Worm (Caenorhabditis elegans) whole organism, L4 larva: ENCODE results near the gene rhy-1.

Source experiments
- R02D3.7 ChIP-seq: fragments of 150-350 bp; sonication (generic microtip); optimal IDR thresholded peaks from 3 replicates; lab custom pipeline; 2014; ENCODE audit warnings: missing biosample characterization, missing genetic modification characterization
- ZK546.5 ChIP-seq, 2 experiments: sonication (generic microtip); optimal IDR thresholded peaks; 2 replicates each; lab custom pipeline; 2017; ENCODE audit warnings: missing biosample characterization in 2 of 2, missing genetic modification characterization in 2 of 2
- aha-1 ChIP-seq: fragments of 150-350 bp; peaks from one replicate; lab custom pipeline; 2014; ENCODE audit warnings: missing biosample characterization, missing genetic modification characterization
- ama-1 ChIP-seq: fragments of 150-350 bp; optimal IDR thresholded peaks from 2 replicates; lab custom pipeline; 2014; ENCODE audit warnings: inconsistent platforms, mixed read lengths
- arid-1 ChIP-seq: fragments of 200-800 bp; sonication (Bioruptor generic); conservative IDR thresholded peaks from 2 replicates; pipeline ENCODE4 v1.3.6; 2022; ENCODE audit warnings: missing genetic modification reagents, missing genetic modification characterization, missing compliant biosample characterization
- attf-4 ChIP-seq: sonication (generic microtip); optimal IDR thresholded peaks from 3 replicates; lab custom pipeline; 2017; ENCODE audit warnings: missing biosample characterization, missing genetic modification characterization
- ceh-20 ChIP-seq: fragments of 200-800 bp; sonication (Bioruptor generic); IDR thresholded peaks from 2 replicates; pipeline ENCODE4 v1.3.6; 2022; ENCODE audit warnings: missing genetic modification reagents, missing genetic modification characterization, missing compliant biosample characterization
- ceh-28 ChIP-seq: fragments of 150-350 bp; optimal IDR thresholded peaks from 2 replicates; lab custom pipeline; 2014; ENCODE audit warnings: missing biosample characterization, missing genetic modification reagents, missing genetic modification characterization
- ceh-82 ChIP-seq: sonication (generic microtip); optimal IDR thresholded peaks from 2 replicates; lab custom pipeline; 2017; ENCODE audit warnings: missing biosample characterization, missing genetic modification characterization
- ctbp-1 ChIP-seq: fragments of 200-800 bp; sonication (Bioruptor generic); IDR thresholded peaks from 2 replicates; pipeline ENCODE4 v1.3.6; 2022; ENCODE audit warnings: missing genetic modification reagents, missing genetic modification characterization, missing compliant biosample characterization
- daf-12 ChIP-seq: fragments of 150-350 bp; optimal IDR thresholded peaks from 2 replicates; lab custom pipeline; 2014; ENCODE audit warnings: missing biosample characterization, missing genetic modification reagents, missing genetic modification characterization
- dmd-6 ChIP-seq: fragments of 200-800 bp; sonication (Bioruptor generic); IDR thresholded peaks from 2 replicates; pipeline ENCODE4 v1.3.6; 2022; ENCODE audit warnings: missing genetic modification reagents, missing genetic modification characterization, missing compliant biosample characterization
- dmd-8 ChIP-seq: fragments of 200-800 bp; sonication (Bioruptor generic); IDR thresholded peaks from 2 replicates; pipeline ENCODE4 v1.3.6; 2022; ENCODE audit warnings: missing genetic modification characterization, missing compliant biosample characterization
- dmd-9 ChIP-seq: fragments of 200-800 bp; sonication (Bioruptor generic); IDR thresholded peaks from 2 replicates; pipeline ENCODE4 v1.3.6; 2022; ENCODE audit warnings: missing genetic modification reagents, missing genetic modification characterization, missing compliant biosample characterization
- dpl-1 ChIP-seq: fragments of 150-350 bp; optimal IDR thresholded peaks from 2 replicates; lab custom pipeline; 2014; ENCODE audit warnings: missing biosample characterization, missing genetic modification reagents, missing genetic modification characterization
- dve-1 ChIP-seq: sonication (generic microtip); optimal IDR thresholded peaks from 2 replicates; lab custom pipeline; 2017; ENCODE audit warnings: antibody characterized with exemption, mild to moderate bottlenecking, missing genetic modification characterization, missing compliant biosample characterization; ENCODE audit not compliant: insufficient read depth
- fkh-10 ChIP-seq: fragments of 150-350 bp; optimal IDR thresholded peaks from 2 replicates; lab custom pipeline; 2014; ENCODE audit warnings: missing biosample characterization, missing genetic modification reagents, missing genetic modification characterization
- gei-8 ChIP-seq: fragments of 200-800 bp; sonication (Bioruptor generic); optimal IDR thresholded peaks from 2 replicates; lab custom pipeline; 2018; ENCODE audit warnings: mild to moderate bottlenecking, missing genetic modification characterization, missing compliant biosample characterization
- hif-1 ChIP-seq, 2 experiments: sonication (generic microtip); optimal IDR thresholded peaks; 2 replicates each; lab custom pipeline; 2016 to 2017; ENCODE audit warnings: missing compliant biosample characterization in 2 of 2, missing genetic modification characterization in 2 of 2, missing genetic modification reagents in 2 of 2, missing genotype in 2 of 2, mild to moderate bottlenecking in 1 of 2
- hlh-11 ChIP-seq: fragments of 200-800 bp; sonication (Bioruptor generic); optimal IDR thresholded peaks from 2 replicates; lab custom pipeline; 2018; ENCODE audit warnings: mild to moderate bottlenecking, missing genetic modification characterization, missing compliant biosample characterization
- hmg-1.1 ChIP-seq: fragments of 200-800 bp; sonication (Bioruptor generic); IDR thresholded peaks from 2 replicates; pipeline ENCODE4 v1.3.6; 2022; ENCODE audit warnings: missing genetic modification reagents, missing genetic modification characterization, missing compliant biosample characterization
- lin-1 ChIP-seq: fragments of 200-800 bp; sonication (Bioruptor generic); IDR thresholded peaks from 2 replicates; pipeline ENCODE4 v1.3.6; 2022; ENCODE audit warnings: missing genetic modification reagents, missing genetic modification characterization, missing compliant biosample characterization
- lin-13 ChIP-seq: fragments of 150-350 bp; optimal IDR thresholded peaks from 2 replicates; lab custom pipeline; 2014; ENCODE audit warnings: missing biosample characterization, missing genetic modification reagents, missing genetic modification characterization
- lin-15B ChIP-seq: fragments of 150-350 bp; sonication (generic microtip); optimal IDR thresholded peaks from 3 replicates; lab custom pipeline; 2014; ENCODE audit warnings: missing biosample characterization, missing genetic modification characterization
- lin-29 ChIP-seq: fragments of 200-800 bp; sonication (Bioruptor generic); IDR thresholded peaks from 2 replicates; pipeline ENCODE4 v1.3.6; 2022; ENCODE audit warnings: missing genetic modification reagents, missing genetic modification characterization, missing compliant biosample characterization
- lir-3 ChIP-seq: sonication (generic microtip); optimal IDR thresholded peaks from 2 replicates; lab custom pipeline; 2016; ENCODE audit warnings: mild to moderate bottlenecking, missing genetic modification characterization, missing compliant biosample characterization
- madf-5 ChIP-seq, 2 experiments: fragments of 200-800 bp; sonication (Bioruptor generic); IDR thresholded peaks; 2 replicates each; pipeline ENCODE4 v1.3.6; 2022; ENCODE audit warnings: missing compliant biosample characterization in 2 of 2, missing genetic modification characterization in 2 of 2
- mdt-29 ChIP-seq: fragments of 200-800 bp; sonication (Bioruptor generic); IDR thresholded peaks from 2 replicates; pipeline ENCODE4 v1.3.6; 2022; ENCODE audit warnings: missing genetic modification reagents, missing genetic modification characterization, missing compliant biosample characterization
- mep-1 ChIP-seq: fragments of 150-350 bp; sonication (generic microtip); optimal IDR thresholded peaks from 3 replicates; lab custom pipeline; 2014; ENCODE audit warnings: missing biosample characterization, missing genetic modification characterization
- mxl-2 ChIP-seq: fragments of 200-800 bp; sonication (Bioruptor generic); conservative IDR thresholded peaks from 2 replicates; pipeline ENCODE4 v1.3.6; 2022; ENCODE audit warnings: missing genetic modification reagents, missing genetic modification characterization, missing compliant biosample characterization
- nhr-102 ChIP-seq: sonication (generic microtip); optimal IDR thresholded peaks from 2 replicates; lab custom pipeline; 2016; ENCODE audit warnings: mild to moderate bottlenecking, missing genetic modification characterization, moderate library complexity, missing compliant biosample characterization
- nhr-11 ChIP-seq: fragments of 150-350 bp; optimal IDR thresholded peaks from 2 replicates; lab custom pipeline; 2014; ENCODE audit warnings: missing biosample characterization, missing genetic modification characterization
- nhr-25 ChIP-seq: sonication (generic microtip); optimal IDR thresholded peaks from 2 replicates; lab custom pipeline; 2017; ENCODE audit warnings: missing genetic modification characterization, mild to moderate bottlenecking, missing compliant biosample characterization, antibody characterized with exemption, moderate library complexity, borderline replicate concordance; ENCODE audit not compliant: insufficient read depth
- nhr-6 ChIP-seq: fragments of 150-350 bp; optimal IDR thresholded peaks from 2 replicates; lab custom pipeline; 2014; ENCODE audit warnings: missing biosample characterization, missing genetic modification characterization
- nhr-76 ChIP-seq: fragments of 150-350 bp; optimal IDR thresholded peaks from 2 replicates; lab custom pipeline; 2014; ENCODE audit warnings: missing biosample characterization, missing genetic modification characterization
- php-3 ChIP-seq: fragments of 200-800 bp; sonication (Bioruptor generic); IDR thresholded peaks from 2 replicates; pipeline ENCODE4 v1.3.6; 2022; ENCODE audit warnings: missing genetic modification reagents, missing genetic modification characterization, missing compliant biosample characterization
- rbr-2 ChIP-seq: sonication (generic microtip); optimal IDR thresholded peaks from 2 replicates; lab custom pipeline; 2016; ENCODE audit warnings: missing genotype, missing genetic modification characterization, missing compliant biosample characterization
- set-16 ChIP-seq: fragments of 200-800 bp; sonication (Bioruptor generic); IDR thresholded peaks from 2 replicates; pipeline ENCODE4 v1.3.6; 2022; ENCODE audit warnings: missing genetic modification reagents, missing genetic modification characterization, missing compliant biosample characterization
- snpc-4 ChIP-seq: fragments of 150-350 bp; optimal IDR thresholded peaks from 2 replicates; lab custom pipeline; 2014; ENCODE audit warnings: missing biosample characterization, missing genetic modification characterization
- spr-1 ChIP-seq: sonication (generic microtip); optimal IDR thresholded peaks from 2 replicates; lab custom pipeline; 2016; ENCODE audit warnings: mild to moderate bottlenecking, missing genetic modification characterization, missing compliant biosample characterization
- spr-3 ChIP-seq: fragments of 200-800 bp; sonication (Bioruptor generic); optimal IDR thresholded peaks from 2 replicates; lab custom pipeline; 2018; ENCODE audit warnings: mild to moderate bottlenecking, missing genetic modification characterization, missing compliant biosample characterization
- tra-1 ChIP-seq: fragments of 200-800 bp; sonication (Bioruptor generic); IDR thresholded peaks from 2 replicates; pipeline ENCODE4 v1.3.6; 2022; ENCODE audit warnings: missing genetic modification reagents, missing genetic modification characterization, missing compliant biosample characterization
- unc-130 ChIP-seq: sonication (generic microtip); optimal IDR thresholded peaks from 2 replicates; lab custom pipeline; 2016; ENCODE audit warnings: missing genetic modification reagents, missing genetic modification characterization, missing compliant biosample characterization
- unc-39 ChIP-seq: sonication (generic microtip); optimal IDR thresholded peaks from 2 replicates; lab custom pipeline; 2017; ENCODE audit warnings: missing biosample characterization, missing genetic modification characterization
- unc-62 ChIP-seq, 3 experiments: fragments of 150-350 bp in 1 of 3; sonication (generic microtip); optimal IDR thresholded peaks in 2 of 3; peaks in 1 of 3; 1 replicate in 1 of 3; 2 replicates in 2 of 3; lab custom pipeline; 2014 to 2017; ENCODE audit warnings: missing biosample characterization in 3 of 3, missing genetic modification characterization in 3 of 3, missing genetic modification reagents in 3 of 3, missing genotype in 1 of 3
- vab-7 ChIP-seq: fragments of 200-800 bp; sonication (Bioruptor generic); IDR thresholded peaks from 2 replicates; pipeline ENCODE4 v1.3.6; 2022; ENCODE audit warnings: missing genetic modification reagents, missing genetic modification characterization, missing compliant biosample characterization
- zfp-2 ChIP-seq: sonication (generic microtip); optimal IDR thresholded peaks from 2 replicates; lab custom pipeline; 2016; ENCODE audit warnings: mild to moderate bottlenecking, missing genetic modification characterization, missing compliant biosample characterization
- zfp-3 ChIP-seq: fragments of 200-800 bp; sonication (Bioruptor generic); conservative IDR thresholded peaks from 2 replicates; pipeline ENCODE4 v1.3.6; 2022; ENCODE audit warnings: missing genetic modification reagents, missing genetic modification characterization, missing compliant biosample characterization
- ztf-7 ChIP-seq: fragments of 150-350 bp; optimal IDR thresholded peaks from 2 replicates; lab custom pipeline; 2014; ENCODE audit warnings: missing biosample characterization, missing genetic modification characterization

rhy-1 gene

ce11 chrII:9127379-9127778 is 33.8 kb upstream of the rhy-1 start:
- TF ChIP-seq spr-3 (no peak), madf-5 (GFP tag; IDR thresholded peaks at IDR 0.05; lab: Robert Waterston, UW) (no peak), unc-62 (GFP tag; optimal IDR thresholded peaks at IDR 0.05 in 1 of 2; lab: Kevin White, UChicago) (peak in 1 of 2 experiments; percentile 7), unc-62 (tag; optimal IDR thresholded peaks at IDR 0.05; lab: Kevin White, UChicago) (no peak), fkh-10 (GFP tag; lab: Kevin White, UChicago) (no peak), aha-1 (tag; lab: Kevin White, UChicago) (peak; percentile 93), hmg-1.1 (GFP tag; lab: Robert Waterston, UW) (0 out of 2 replicates have a peak, but pooled peaks have one; percentile 0)

- TF ChIP-seq spr-1 (tag; lab: Kevin White, UChicago) (peak; percentile 32), nhr-6 (tag; lab: Kevin White, UChicago) (peak; percentile 51), ztf-7 (no peak), hif-1 (tag; optimal IDR thresholded peaks at IDR 0.05; lab: Kevin White, UChicago) (peak in 1 of 2 experiments; percentile 11), nhr-76 (tag; lab: Kevin White, UChicago) (peak; percentile 38), vab-7 (no peak), zfp-3 (GFP tag; lab: Robert Waterston, UW) (peak; percentile 67), arid-1 (GFP tag; lab: Robert Waterston, UW) (no peak), ZK546.5 (tag; optimal IDR thresholded peaks at IDR 0.05; lab: Kevin White, UChicago) (no peak), gei-8 (no peak), lir-3 (tag; lab: Kevin White, UChicago) (no peak), attf-4 (no peak), mep-1 (tag; lab: Kevin White, UChicago) (peak; percentile 40), lin-1 (GFP tag; lab: Robert Waterston, UW) (no peak; the same call in 1 of the 2 replicates), mdt-29 (GFP tag; lab: Robert Waterston, UW) (peak; percentile 83), nhr-102 (tag; lab: Kevin White, UChicago) (peak; percentile 19), rbr-2 (tag; lab: Kevin White, UChicago) (peak; percentile 27), ama-1 (peak; percentile 70), php-3 (GFP tag; lab: Robert Waterston, UW) (0 out of 2 replicates have a peak, but pooled peaks have one; percentile 12), dmd-8 (no peak), tra-1 (GFP tag; lab: Robert Waterston, UW) (peak; percentile 68; the same call in 1 of the 2 replicates), set-16 (no peak), lin-13 (no peak), zfp-2 (tag; lab: Kevin White, UChicago) (no peak), daf-12 (tag; lab: Kevin White, UChicago) (no peak), snpc-4 (tag; lab: Kevin White, UChicago) (no peak), dmd-9 (GFP tag; lab: Robert Waterston, UW) (no peak), dpl-1 (GFP tag; lab: Kevin White, UChicago) (peak; percentile 42), ceh-28 (no peak), hlh-11 (tag; lab: Kevin White, UChicago) (peak; percentile 89), dmd-6 (GFP tag; lab: Robert Waterston, UW) (peak; percentile 82), unc-39 (tag; lab: Kevin White, UChicago) (no peak), ceh-20 (no peak), dve-1 (tag; lab: Kevin White, UChicago) (peak; percentile 84), nhr-11 (peak; percentile 33), ceh-82 (no peak), lin-29 (GFP tag; lab: Robert Waterston, UW) (peak; percentile 69), mxl-2 (GFP tag; lab: Robert Waterston, UW) (no peak), lin-15B (tag; lab: Kevin White, UChicago) (no peak), ctbp-1 (GFP tag; lab: Robert Waterston, UW) (0 out of 2 replicates have a peak, but pooled peaks have one; percentile 19), unc-130 (GFP tag; lab: Kevin White, UChicago) (no peak), nhr-25 (no peak), madf-5 (GFP tag; IDR thresholded peaks at IDR 0.05; lab: Robert Waterston, UW) (0 out of 4 replicates have a peak, but pooled peaks of 1 of the 2 experiments have one; percentile 26), R02D3.7 (tag; lab: Kevin White, UChicago) (no peak)
Observed at ce11 chrII:9128132-9128531, 33.0 kb upstream of the rhy-1 start.
